Worm (Caenorhabditis elegans) whole organism, L2 larva: ENCODE measurements around the gene C50H11.13.

Source experiments
- F13H6.1 ChIP-seq: sonication (generic microtip); optimal IDR thresholded peaks from 2 replicates; lab custom pipeline; 2016; ENCODE audit warnings: missing genetic modification characterization, missing compliant biosample characterization
- R02D3.7 ChIP-seq: fragments of 150-350 bp; optimal IDR thresholded peaks from 2 replicates; lab custom pipeline; 2014; ENCODE audit warnings: missing biosample characterization, missing genetic modification characterization
- Y55F3AM.14 ChIP-seq: fragments of 200-800 bp; sonication (Bioruptor generic); optimal IDR thresholded peaks from 2 replicates; lab custom pipeline; 2018; ENCODE audit warnings: mild to moderate bottlenecking, missing genetic modification characterization, missing compliant biosample characterization
- ZK546.5 ChIP-seq: sonication (generic microtip); optimal IDR thresholded peaks from 2 replicates; lab custom pipeline; 2017; ENCODE audit warnings: missing biosample characterization, missing genetic modification characterization
- alr-1 ChIP-seq: fragments of 150-350 bp; optimal IDR thresholded peaks from 2 replicates; lab custom pipeline; 2014; ENCODE audit warnings: missing biosample characterization, missing genetic modification characterization
- aly-2 ChIP-seq: fragments of 150-350 bp; optimal IDR thresholded peaks from 2 replicates; lab custom pipeline; 2014; ENCODE audit warnings: missing biosample characterization, missing genetic modification characterization
- ama-1 ChIP-seq: fragments of 150-350 bp; optimal IDR thresholded peaks from 2 replicates; lab custom pipeline; 2018; ENCODE audit warnings: inconsistent platforms
- ceh-16 ChIP-seq: fragments of 150-350 bp; optimal IDR thresholded peaks from 2 replicates; lab custom pipeline; 2014; ENCODE audit warnings: missing biosample characterization, missing genetic modification characterization
- dmd-4 ChIP-seq: sonication (generic microtip); optimal IDR thresholded peaks from 2 replicates; lab custom pipeline; 2017; ENCODE audit warnings: missing biosample characterization, missing genetic modification characterization
- elt-1 ChIP-seq: fragments of 150-350 bp; optimal IDR thresholded peaks from 2 replicates; lab custom pipeline; 2014; ENCODE audit warnings: missing biosample characterization, missing genetic modification characterization
- elt-3 ChIP-seq: sonication (generic microtip); optimal IDR thresholded peaks from 2 replicates; lab custom pipeline; 2017; ENCODE audit warnings: missing biosample characterization, missing genetic modification characterization
- fos-1 ChIP-seq: fragments of 150-350 bp; optimal IDR thresholded peaks from 2 replicates; lab custom pipeline; 2014; ENCODE audit warnings: missing biosample characterization, missing genetic modification characterization
- lin-13 ChIP-seq: fragments of 150-350 bp; optimal IDR thresholded peaks from 2 replicates; lab custom pipeline; 2014; ENCODE audit warnings: missing biosample characterization, missing genetic modification reagents, missing genetic modification characterization
- lin-39 ChIP-seq: fragments of 150-350 bp; optimal IDR thresholded peaks from 2 replicates; lab custom pipeline; 2014; ENCODE audit warnings: missing biosample characterization, missing genetic modification reagents, missing genetic modification characterization
- lsy-2 ChIP-seq, 2 experiments: fragments of 150-350 bp in 1 of 2; sonication (generic microtip) in 1 of 2; optimal IDR thresholded peaks; 2 replicates each; lab custom pipeline; 2014 to 2017; ENCODE audit warnings: missing biosample characterization in 2 of 2, missing genetic modification characterization in 2 of 2
- mab-5 ChIP-seq: fragments of 150-350 bp; optimal IDR thresholded peaks from 2 replicates; lab custom pipeline; 2014; ENCODE audit warnings: missing biosample characterization, missing genetic modification characterization
- mbf-1 ChIP-seq: sonication (generic microtip); optimal IDR thresholded peaks from 2 replicates; lab custom pipeline; 2017; ENCODE audit warnings: missing biosample characterization, missing genetic modification characterization
- mdl-1 ChIP-seq, 2 experiments: fragments of 150-350 bp in 1 of 2; sonication (generic microtip) in 1 of 2; optimal IDR thresholded peaks; 2 replicates each; lab custom pipeline; 2017; ENCODE audit warnings: missing biosample characterization in 2 of 2, missing genetic modification characterization in 2 of 2
- nhr-10 ChIP-seq: sonication (generic microtip); optimal IDR thresholded peaks from 2 replicates; lab custom pipeline; 2017; ENCODE audit warnings: missing biosample characterization, missing genetic modification characterization
- nhr-11 ChIP-seq: fragments of 150-350 bp; optimal IDR thresholded peaks from 2 replicates; lab custom pipeline; 2014; ENCODE audit warnings: missing biosample characterization, missing genetic modification characterization
- nhr-129 ChIP-seq: fragments of 150-350 bp; optimal IDR thresholded peaks from 2 replicates; lab custom pipeline; 2014; ENCODE audit warnings: missing biosample characterization, missing genetic modification characterization
- nhr-237 ChIP-seq: fragments of 150-350 bp; optimal IDR thresholded peaks from 2 replicates; lab custom pipeline; 2014; ENCODE audit warnings: missing biosample characterization, missing genetic modification characterization
- nhr-25 ChIP-seq: fragments of 150-350 bp; sonication (generic microtip); optimal IDR thresholded peaks from 3 replicates; lab custom pipeline; 2014; ENCODE audit warnings: missing biosample characterization, missing genetic modification characterization
- nhr-6 ChIP-seq: fragments of 150-350 bp; optimal IDR thresholded peaks from 2 replicates; lab custom pipeline; 2014; ENCODE audit warnings: missing biosample characterization, missing genetic modification characterization
- nhr-77 ChIP-seq: fragments of 150-350 bp; optimal IDR thresholded peaks from 2 replicates; lab custom pipeline; 2014; ENCODE audit warnings: missing biosample characterization, missing genetic modification characterization
- peb-1 ChIP-seq: fragments of 150-350 bp; optimal IDR thresholded peaks from 2 replicates; lab custom pipeline; 2014; ENCODE audit warnings: missing biosample characterization, missing genetic modification characterization
- sem-4 ChIP-seq: fragments of 150-350 bp; optimal IDR thresholded peaks from 2 replicates; lab custom pipeline; 2014; ENCODE audit warnings: missing biosample characterization, missing genetic modification reagents, missing genetic modification characterization
- skn-1 ChIP-seq: sonication (generic microtip); optimal IDR thresholded peaks from 2 replicates; lab custom pipeline; 2017; ENCODE audit warnings: missing biosample characterization, missing genetic modification characterization
- sma-3 ChIP-seq: sonication (generic microtip); optimal IDR thresholded peaks from 2 replicates; lab custom pipeline; 2016; ENCODE audit warnings: missing genetic modification reagents, missing genetic modification characterization, missing compliant biosample characterization
- snpc-4 ChIP-seq: fragments of 150-350 bp; optimal IDR thresholded peaks from 2 replicates; lab custom pipeline; 2014; ENCODE audit warnings: missing biosample characterization, missing genetic modification characterization
- unc-39 ChIP-seq: fragments of 150-350 bp; optimal IDR thresholded peaks from 2 replicates; lab custom pipeline; 2014; ENCODE audit warnings: missing biosample characterization, missing genetic modification characterization
- unc-55 ChIP-seq: fragments of 150-350 bp; sonication (generic microtip); optimal IDR thresholded peaks from 3 replicates; lab custom pipeline; 2014; ENCODE audit warnings: missing biosample characterization, missing genetic modification reagents, missing genetic modification characterization
- unc-62 ChIP-seq: fragments of 150-350 bp; optimal IDR thresholded peaks from 2 replicates; lab custom pipeline; 2014; ENCODE audit warnings: missing biosample characterization, missing genetic modification reagents, missing genetic modification characterization
- zag-1 ChIP-seq: fragments of 150-350 bp; optimal IDR thresholded peaks from 2 replicates; lab custom pipeline; 2014; ENCODE audit warnings: missing biosample characterization, missing genetic modification characterization
- ztf-1 ChIP-seq: fragments of 200-800 bp; sonication (Bioruptor generic); conservative IDR thresholded peaks from 2 replicates; pipeline ENCODE4 v1.3.6; 2022; ENCODE audit warnings: missing genetic modification characterization, missing compliant biosample characterization
- ztf-11 ChIP-seq: sonication (generic microtip); optimal IDR thresholded peaks from 2 replicates; lab custom pipeline; 2017; ENCODE audit warnings: missing biosample characterization, missing genetic modification characterization

C50H11.13 gene

ce11 chrV:3054254-3054653 lies 17.2 kb downstream of the C50H11.13 start, which contains the start of gene C50H11.8:
Gene C50H11.8 (plus strand): TSS chrV:3054554.
- TF ChIP-seq ama-1 (lab: Kevin White, UChicago) (no peak), aly-2 (no peak), ceh-16 (no peak), nhr-129 (tag; lab: Kevin White, UChicago) (no peak), unc-39 (tag; lab: Kevin White, UChicago) (no peak), alr-1 (tag; lab: Kevin White, UChicago) (no peak), lsy-2 (tag; optimal IDR thresholded peaks at IDR 0.05; lab: Kevin White, UChicago) (no peak), lin-39 (tag; lab: Kevin White, UChicago) (no peak), ZK546.5 (tag; lab: Kevin White, UChicago) (no peak), mdl-1 (tag; optimal IDR thresholded peaks at IDR 0.05; lab: Kevin White, UChicago) (no peak), sma-3 (no peak), mbf-1 (tag; lab: Kevin White, UChicago) (no peak), elt-3 (tag; lab: Kevin White, UChicago) (no peak), mab-5 (tag; lab: Kevin White, UChicago) (no peak), ztf-11 (tag; lab: Kevin White, UChicago) (no peak), fos-1 (no peak)
- TF ChIP-seq, all 48 proteins: peak for 0

ce11 chrV:3046364-3046763 lies 25.1 kb downstream of the C50H11.13 start:
- TF ChIP-seq skn-1 (no peak), nhr-6 (tag; lab: Kevin White, UChicago) (no peak), ceh-16 (no peak), lin-13 (GFP tag; lab: Kevin White, UChicago) (no peak), nhr-10 (tag; lab: Kevin White, UChicago) (no peak), elt-3 (tag; lab: Kevin White, UChicago) (no peak), sma-3 (no peak), F13H6.1 (tag; lab: Kevin White, UChicago) (no peak), Y55F3AM.14 (GFP tag; lab: Kevin White, UChicago) (no peak)

ce11 chrV:3044837-3045236 lies 26.6 kb downstream of the C50H11.13 start, which contains the start of gene F59D6.1:
Gene F59D6.1 (plus strand): TSS chrV:3045137.
- TF ChIP-seq elt-3 (tag; lab: Kevin White, UChicago) (no peak), mdl-1 (tag; optimal IDR thresholded peaks at IDR 0.05; lab: Kevin White, UChicago) (no peak), sem-4 (tag; lab: Kevin White, UChicago) (no peak), R02D3.7 (tag; lab: Kevin White, UChicago) (no peak), ZK546.5 (tag; lab: Kevin White, UChicago) (no peak), nhr-237 (tag; lab: Kevin White, UChicago) (no peak), ztf-1 (no peak), snpc-4 (tag; lab: Kevin White, UChicago) (no peak), lsy-2 (tag; optimal IDR thresholded peaks at IDR 0.05; lab: Kevin White, UChicago) (no peak), unc-62 (GFP tag; lab: Kevin White, UChicago) (no peak), ama-1 (lab: Kevin White, UChicago) (no peak), sma-3 (no peak), unc-55 (GFP tag; lab: Kevin White, UChicago) (no peak)

- no peak for TF ChIP-seq ama-1 (lab: Kevin White, UChicago)
- no peak for TF ChIP-seq ZK546.5 (tag; lab: Kevin White, UChicago)
- no peak for TF ChIP-seq zag-1 (tag; lab: Kevin White, UChicago)
- TF ChIP-seq F13H6.1 (tag; lab: Kevin White, UChicago), result no peak
- TF ChIP-seq lin-13 (GFP tag; lab: Kevin White, UChicago), result no peak
- TF ChIP-seq mbf-1 (tag; lab: Kevin White, UChicago), result no peak
- no peak for TF ChIP-seq ztf-11 (tag; lab: Kevin White, UChicago)
Measured at ce11 chrV:3040930-3041329, 30.5 kb downstream of the C50H11.13 start.

- no peak for TF ChIP-seq elt-1 (tag; lab: Kevin White, UChicago)
- TF ChIP-seq alr-1 (tag; lab: Kevin White, UChicago), result no peak
- TF ChIP-seq mdl-1 (tag; optimal IDR thresholded peaks at IDR 0.05; lab: Kevin White, UChicago), result no peak
- no peak for TF ChIP-seq snpc-4 (tag; lab: Kevin White, UChicago)
- no peak for TF ChIP-seq lin-39 (tag; lab: Kevin White, UChicago)
- no peak for TF ChIP-seq ZK546.5 (tag; lab: Kevin White, UChicago)
- TF ChIP-seq nhr-77 (tag; lab: Kevin White, UChicago), result no peak
- TF ChIP-seq ama-1 (lab: Kevin White, UChicago), result no peak
- TF ChIP-seq dmd-4 (tag; lab: Kevin White, UChicago), result no peak
- no peak for TF ChIP-seq skn-1
- TF ChIP-seq nhr-11 (tag; lab: Kevin White, UChicago), result no peak
- TF ChIP-seq sma-3, result no peak
- TF ChIP-seq nhr-25 (tag; lab: Kevin White, UChicago), result no peak
- TF ChIP-seq nhr-129 (tag; lab: Kevin White, UChicago), result no peak
- TF ChIP-seq aly-2, result no peak
- TF ChIP-seq peb-1 (tag; lab: Kevin White, UChicago), result no peak
- TF ChIP-seq F13H6.1 (tag; lab: Kevin White, UChicago), result no peak
- no peak for TF ChIP-seq mab-5 (tag; lab: Kevin White, UChicago)
Measured at ce11 chrV:3039282-3039681, 32.2 kb downstream of the C50H11.13 start, which contains the start of gene chpf-2. Gene chpf-2 (minus strand): TSS chrV:3039382.
